Worm (Caenorhabditis elegans) whole organism, mixed stage, embryonic: Measurements from ENCODE around the gene C16C8.10.

Experiments
- M03D4.4 ChIP-seq: sonication (generic microtip); optimal IDR thresholded peaks from 2 replicates; lab custom pipeline; 2017; ENCODE audit warnings: mild to moderate bottlenecking, missing genetic modification characterization, missing compliant biosample characterization
- bed-3 ChIP-seq: fragments of 200-800 bp; sonication (Bioruptor generic); optimal IDR thresholded peaks from 3 replicates; lab custom pipeline; 2018; ENCODE audit warnings: mild to moderate bottlenecking, missing genetic modification characterization, moderate library complexity, missing compliant biosample characterization
- blmp-1 ChIP-seq: fragments of 150-350 bp; optimal IDR thresholded peaks from 2 replicates; lab custom pipeline; 2014; ENCODE audit warnings: missing biosample characterization, missing genetic modification characterization
- ceh-39 ChIP-seq: fragments of 150-350 bp; optimal IDR thresholded peaks from 2 replicates; lab custom pipeline; 2014; ENCODE audit warnings: missing biosample characterization, missing genetic modification characterization
- ceh-83 ChIP-seq: fragments of 200-800 bp; sonication (Bioruptor generic); optimal IDR thresholded peaks from 2 replicates; lab custom pipeline; 2018; ENCODE audit warnings: mild to moderate bottlenecking, missing genetic modification characterization, missing compliant biosample characterization
- cnd-1 ChIP-seq: fragments of 200-800 bp; sonication (Bioruptor generic); optimal IDR thresholded peaks from 2 replicates; lab custom pipeline; 2018; ENCODE audit warnings: mild to moderate bottlenecking, missing genetic modification characterization, missing compliant biosample characterization
- drap-1 ChIP-seq: fragments of 200-800 bp; sonication (Bioruptor generic); optimal IDR thresholded peaks from 3 replicates; lab custom pipeline; 2018; ENCODE audit warnings: mild to moderate bottlenecking, missing genetic modification characterization, missing compliant biosample characterization
- elt-1 ChIP-seq: sonication (generic microtip); optimal IDR thresholded peaks from 2 replicates; lab custom pipeline; 2017; ENCODE audit warnings: missing genetic modification characterization, mild to moderate bottlenecking, missing compliant biosample characterization, antibody characterized with exemption, moderate library complexity, borderline replicate concordance; ENCODE audit not compliant: insufficient read depth
- elt-3 ChIP-seq: fragments of 150-350 bp; optimal IDR thresholded peaks from 2 replicates; lab custom pipeline; 2014; ENCODE audit warnings: missing biosample characterization, missing genetic modification characterization
- flh-1 ChIP-seq: fragments of 200-800 bp; sonication (Bioruptor generic); optimal IDR thresholded peaks from 2 replicates; lab custom pipeline; 2018; ENCODE audit warnings: mild to moderate bottlenecking, missing genetic modification characterization, moderate library complexity, missing compliant biosample characterization
- ham-2 ChIP-seq: fragments of 200-800 bp; sonication (Bioruptor generic); optimal IDR thresholded peaks from 2 replicates; lab custom pipeline; 2018; ENCODE audit warnings: mild to moderate bottlenecking, missing genetic modification characterization, missing compliant biosample characterization
- hlh-1 ChIP-seq: fragments of 150-350 bp; optimal IDR thresholded peaks from 2 replicates; lab custom pipeline; 2014; ENCODE audit warnings: missing biosample characterization, missing genetic modification reagents, missing genetic modification characterization
- lin-32 ChIP-seq: fragments of 200-800 bp; sonication (Bioruptor generic); optimal IDR thresholded peaks from 2 replicates; lab custom pipeline; 2018; ENCODE audit warnings: mild to moderate bottlenecking, missing genetic modification characterization, missing compliant biosample characterization
- mab-5 ChIP-seq: fragments of 150-350 bp; optimal IDR thresholded peaks from 2 replicates; lab custom pipeline; 2014; ENCODE audit warnings: missing biosample characterization, missing genetic modification characterization
- mep-1 ChIP-seq: fragments of 150-350 bp; optimal IDR thresholded peaks from 2 replicates; lab custom pipeline; 2017; ENCODE audit warnings: missing biosample characterization, missing genetic modification reagents, missing genetic modification characterization, inconsistent platforms
- mls-2 ChIP-seq: sonication (generic microtip); optimal IDR thresholded peaks from 2 replicates; lab custom pipeline; 2016; ENCODE audit warnings: mild to moderate bottlenecking, missing genetic modification characterization, moderate library complexity, missing compliant biosample characterization
- nhr-12 ChIP-seq: fragments of 150-350 bp; optimal IDR thresholded peaks from 2 replicates; lab custom pipeline; 2014; ENCODE audit warnings: missing biosample characterization, missing genetic modification characterization
- nhr-2 ChIP-seq: fragments of 150-350 bp; optimal IDR thresholded peaks from 2 replicates; lab custom pipeline; 2014; ENCODE audit warnings: missing biosample characterization, missing genetic modification characterization
- nhr-28 ChIP-seq: fragments of 150-350 bp; optimal IDR thresholded peaks from 2 replicates; lab custom pipeline; 2014; ENCODE audit warnings: missing biosample characterization, missing genetic modification characterization
- nhr-76 ChIP-seq: sonication (generic microtip); optimal IDR thresholded peaks from 2 replicates; lab custom pipeline; 2017; ENCODE audit warnings: missing biosample characterization, missing genetic modification characterization
- pha-4 ChIP-seq: fragments of 150-350 bp; optimal IDR thresholded peaks from 2 replicates; lab custom pipeline; 2018; ENCODE audit warnings: missing biosample characterization, missing genetic modification reagents, missing genetic modification characterization
- sem-2 ChIP-seq: fragments of 200-800 bp; sonication (Bioruptor generic); optimal IDR thresholded peaks from 2 replicates; lab custom pipeline; 2018; ENCODE audit warnings: mild to moderate bottlenecking, missing genetic modification characterization, missing compliant biosample characterization
- snpc-4 ChIP-seq: fragments of 150-350 bp; optimal IDR thresholded peaks from 2 replicates; lab custom pipeline; 2014; ENCODE audit warnings: missing biosample characterization, missing genetic modification characterization
- sptf-1 ChIP-seq: sonication (generic microtip); optimal IDR thresholded peaks from 2 replicates; lab custom pipeline; 2017; ENCODE audit warnings: mild to moderate bottlenecking, missing genetic modification characterization, moderate library complexity, missing compliant biosample characterization
- tbx-8 ChIP-seq: fragments of 200-800 bp; sonication (Bioruptor generic); optimal IDR thresholded peaks from 2 replicates; lab custom pipeline; 2018; ENCODE audit warnings: mild to moderate bottlenecking, missing genetic modification characterization, moderate library complexity, missing compliant biosample characterization
- unc-120 ChIP-seq: sonication (generic microtip); optimal IDR thresholded peaks from 2 replicates; lab custom pipeline; 2017; ENCODE audit warnings: missing genetic modification characterization, missing compliant biosample characterization; ENCODE audit not compliant: poor library complexity, severe bottlenecking
- zip-8 ChIP-seq: fragments of 150-350 bp; optimal IDR thresholded peaks from 2 replicates; lab custom pipeline; 2014; ENCODE audit warnings: missing biosample characterization, missing genetic modification characterization
- ztf-11 ChIP-seq: fragments of 150-350 bp; optimal IDR thresholded peaks from 2 replicates; lab custom pipeline; 2014; ENCODE audit warnings: missing biosample characterization, missing genetic modification characterization

The C16C8.10 gene

ce11 chrII:3441377-3441776 lies 23.1 kb downstream of the C16C8.10 start, which contains the start of gene C16C8.27:
Gene C16C8.27, plus strand, starts transcription at chrII:3441677.
- TF ChIP-seq elt-3 (tag; lab: Kevin White, UChicago) (no peak), ztf-11 (tag; lab: Kevin White, UChicago) (no peak), lin-32 (GFP tag; lab: Kevin White, UChicago) (no peak), ceh-83 (no peak), elt-1 (no peak), blmp-1 (tag; lab: Kevin White, UChicago) (no peak)

- no peak for TF ChIP-seq ceh-39
- no peak for TF ChIP-seq elt-1
- TF ChIP-seq pha-4 (tag; lab: Kevin White, UChicago) = no peak
- no peak for TF ChIP-seq ztf-11 (tag; lab: Kevin White, UChicago)
- no peak for TF ChIP-seq mab-5 (tag; lab: Kevin White, UChicago)
- no peak for TF ChIP-seq unc-120
- TF ChIP-seq drap-1 (GFP tag; lab: Kevin White, UChicago) = no peak
- TF ChIP-seq ceh-83 = no peak
- TF ChIP-seq nhr-12 = no peak
- no peak for TF ChIP-seq tbx-8 (GFP tag; lab: Kevin White, UChicago)
- TF ChIP-seq snpc-4 (tag; lab: Kevin White, UChicago) = no peak
Measured at ce11 chrII:3440641-3440926, 23.9 kb downstream of the C16C8.10 start, which contains the start of gene C16C8.17. Gene C16C8.17, plus strand, starts transcription at chrII:3440827.

- TF ChIP-seq bed-3 (GFP tag; lab: Kevin White, UChicago) = no peak
- peak; percentile 64 for TF ChIP-seq zip-8
- TF ChIP-seq, all 35 proteins: peak for 1
Measured at ce11 chrII:3439842-3440640, 24.4 kb downstream of the C16C8.10 start.

ce11 chrII:3439244-3439698 lies 25.2 kb downstream of the C16C8.10 start:
- TF ChIP-seq hlh-1 (tag; lab: Kevin White, UChicago) = no peak
- TF ChIP-seq nhr-76 (tag; lab: Kevin White, UChicago) = no peak
- TF ChIP-seq flh-1 (GFP tag; lab: Kevin White, UChicago) = peak; percentile 24
- peak; percentile 76 for TF ChIP-seq M03D4.4 (tag; lab: Kevin White, UChicago)
- peak; percentile 66 for TF ChIP-seq cnd-1 (tag; lab: Kevin White, UChicago)
- peak; percentile 64 for TF ChIP-seq mls-2 (tag; lab: Kevin White, UChicago)
- peak; percentile 37 for TF ChIP-seq unc-120
- no peak for TF ChIP-seq mep-1
- no peak for TF ChIP-seq elt-1
- no peak for TF ChIP-seq nhr-28 (tag; lab: Kevin White, UChicago)
- TF ChIP-seq blmp-1 (tag; lab: Kevin White, UChicago) = no peak
- peak; percentile 55 for TF ChIP-seq sem-2 (GFP tag; lab: Kevin White, UChicago)
- TF ChIP-seq bed-3 (GFP tag; lab: Kevin White, UChicago) = peak; percentile 33
- TF ChIP-seq ceh-83 = peak; percentile 88
- peak; percentile 68 for TF ChIP-seq ham-2 (GFP tag; lab: Kevin White, UChicago)
- peak; percentile 68 for TF ChIP-seq drap-1 (GFP tag; lab: Kevin White, UChicago)
- peak; percentile 65 for TF ChIP-seq lin-32 (GFP tag; lab: Kevin White, UChicago)
- TF ChIP-seq sptf-1 = peak; percentile 71

- peak; percentile 90 for TF ChIP-seq blmp-1 (tag; lab: Kevin White, UChicago)
- TF ChIP-seq nhr-76 (tag; lab: Kevin White, UChicago) = no peak
- no peak for TF ChIP-seq nhr-28 (tag; lab: Kevin White, UChicago)
Measured at ce11 chrII:3438280-3438679, 26.2 kb downstream of the C16C8.10 start.

- TF ChIP-seq nhr-2 (tag; lab: Kevin White, UChicago) (no peak), ceh-83 (peak; percentile 33)
- TF ChIP-seq, all 35 proteins: peak for 1
Measured at ce11 chrII:3437393-3437792, 27.1 kb downstream of the C16C8.10 start.
